Worm (Caenorhabditis elegans): ENCODE data around the gene Y53F4A.2.

- TF ChIP-seq pag-3 (tag; optimal IDR thresholded peaks at IDR 0.05; ENCODE audit: borderline replicate concordance) (no peak), ets-4 (tag; optimal IDR thresholded peaks at IDR 0.05) (no peak), unc-55 (GFP tag; optimal IDR thresholded peaks at IDR 0.05) (no peak), T23F11.4 (GFP tag; optimal IDR thresholded peaks at IDR 0.05) (no peak), pha-4 (tag; optimal IDR thresholded peaks at IDR 0.05) (no peak), ref-2 (tag; optimal IDR thresholded peaks at IDR 0.05) (no peak), unc-86 (tag; optimal IDR thresholded peaks at IDR 0.05) (no peak), hlh-30 (tag; optimal IDR thresholded peaks at IDR 0.05; ENCODE audit: insufficient read depth) (no peak), dmd-4 (tag; optimal IDR thresholded peaks at IDR 0.05; ENCODE audit: borderline replicate concordance) (no peak), lin-11 (tag; optimal IDR thresholded peaks at IDR 0.05) (no peak), ceh-19 (GFP tag; optimal IDR thresholded peaks at IDR 0.05) (no peak)
Measured at ce11 chrII:14892515-14892914, 15.6 kb upstream of the Y53F4A.2 start.

Measured in whole organism, late embryonic.